Comparison of ENCODE assay signal across 3 worm cellular contexts in genomic region chrII:11746782-11747288, ce11.
TF ChIP-seq lines count a peak whose summit lies in the region.

No protein-coding gene starts in this region.

TF ChIP-seq in whole organism, L2 larva, 48 proteins besides CTCF, POLR2A, EP300 and RAD21 (continued from another document):
- peak; percentile 88 for TF ChIP-seq F13H6.1 (tag; optimal IDR thresholded peaks at IDR 0.05; lab: Kevin White, UChicago)
- peak; percentile 26 for TF ChIP-seq crh-2 (tag; optimal IDR thresholded peaks at IDR 0.05; lab: Kevin White, UChicago)
- TF ChIP-seq C34F6.9 (tag; optimal IDR thresholded peaks at IDR 0.05; lab: Kevin White, UChicago) = peak; percentile 68
- no peak for TF ChIP-seq dmd-4 (tag; optimal IDR thresholded peaks at IDR 0.05; lab: Kevin White, UChicago)
- TF ChIP-seq egl-27 (tag; optimal IDR thresholded peaks at IDR 0.05; lab: Kevin White, UChicago) = peak; percentile 2
- TF ChIP-seq ama-1 (optimal IDR thresholded peaks at IDR 0.05; lab: Kevin White, UChicago) = no peak
- TF ChIP-seq nhr-21 (tag; optimal IDR thresholded peaks at IDR 0.05; lab: Kevin White, UChicago) = peak; percentile 15
- no peak for TF ChIP-seq lin-39 (tag; optimal IDR thresholded peaks at IDR 0.05; lab: Kevin White, UChicago)
- peak; percentile 19 for TF ChIP-seq lin-13 (GFP tag; optimal IDR thresholded peaks at IDR 0.05; lab: Kevin White, UChicago)
- TF ChIP-seq gmeb-1 (tag; optimal IDR thresholded peaks at IDR 0.05; lab: Kevin White, UChicago) = no peak
- TF ChIP-seq ztf-11 (tag; optimal IDR thresholded peaks at IDR 0.05; lab: Kevin White, UChicago) = peak; percentile 29

TF ChIP-seq in whole organism, L4 larva, 104 proteins besides CTCF, POLR2A, EP300 and RAD21 (continued from another document):
- TF ChIP-seq ceh-20 (GFP tag; IDR thresholded peaks at IDR 0.05; lab: Robert Waterston, UW) (peak; percentile 66), snpc-4 (tag; optimal IDR thresholded peaks at IDR 0.05; lab: Kevin White, UChicago) (no peak), T26A8.4 (GFP tag; IDR thresholded peaks at IDR 0.05; lab: Robert Waterston, UW) (no peak), madf-5 (GFP tag; IDR thresholded peaks at IDR 0.05; lab: Robert Waterston, UW) (0 out of 4 replicates have a peak, but pooled peaks of 1 of the 2 experiments have one; percentile 16), rbr-2 (tag; optimal IDR thresholded peaks at IDR 0.05; lab: Kevin White, UChicago) (peak; percentile 85), ces-1 (GFP tag; optimal IDR thresholded peaks at IDR 0.05; lab: Kevin White, UChicago) (no peak), set-16 (GFP tag; IDR thresholded peaks at IDR 0.05; lab: Robert Waterston, UW) (peak; percentile 99), dmd-9 (GFP tag; IDR thresholded peaks at IDR 0.05; lab: Robert Waterston, UW) (no peak), daf-19 (GFP tag; conservative IDR thresholded peaks at IDR 0.05; lab: Robert Waterston, UW) (no peak), zfp-2 (tag; optimal IDR thresholded peaks at IDR 0.05; lab: Kevin White, UChicago) (peak; percentile 5), arid-1 (GFP tag; conservative IDR thresholded peaks at IDR 0.05; lab: Robert Waterston, UW) (0 out of 2 replicates have a peak, but pooled peaks have one; percentile 8), lin-15B (tag; optimal IDR thresholded peaks at IDR 0.05; lab: Kevin White, UChicago) (no peak), unc-130 (GFP tag; optimal IDR thresholded peaks at IDR 0.05; lab: Kevin White, UChicago) (no peak), mdl-1 (tag; optimal IDR thresholded peaks at IDR 0.05; lab: Kevin White, UChicago) (peak; percentile 5 to 73), unc-62 (GFP tag; optimal IDR thresholded peaks at IDR 0.05 in 1 of 2; lab: Kevin White, UChicago) (peak in 1 of 2 experiments; percentile 93), unc-62 (tag; optimal IDR thresholded peaks at IDR 0.05; lab: Kevin White, UChicago) (no peak), php-3 (GFP tag; IDR thresholded peaks at IDR 0.05; lab: Robert Waterston, UW) (no peak), F37D6.2 (tag; optimal IDR thresholded peaks at IDR 0.05; lab: Kevin White, UChicago) (peak; percentile 87), nhr-76 (tag; optimal IDR thresholded peaks at IDR 0.05; lab: Kevin White, UChicago) (no peak), ceh-28 (tag; optimal IDR thresholded peaks at IDR 0.05; lab: Kevin White, UChicago) (peak; percentile 54), zag-1 (tag; optimal IDR thresholded peaks at IDR 0.05; lab: Kevin White, UChicago) (peak; percentile 32), fkh-10 (GFP tag; optimal IDR thresholded peaks at IDR 0.05; lab: Kevin White, UChicago) (peak; percentile 84), mep-1 (tag; optimal IDR thresholded peaks at IDR 0.05; lab: Kevin White, UChicago) (peak; percentile 82), unc-39 (tag; optimal IDR thresholded peaks at IDR 0.05; lab: Kevin White, UChicago) (no peak), ceh-62 (tag; optimal IDR thresholded peaks at IDR 0.05; lab: Kevin White, UChicago) (no peak), zip-2 (tag; optimal IDR thresholded peaks at IDR 0.05; lab: Kevin White, UChicago) (no peak), lin-13 (GFP tag; optimal IDR thresholded peaks at IDR 0.05; lab: Kevin White, UChicago) (peak; percentile 1), F49E8.2 (tag; optimal IDR thresholded peaks at IDR 0.05; lab: Kevin White, UChicago; ENCODE audit: borderline replicate concordance) (no peak), hlh-11 (tag; optimal IDR thresholded peaks at IDR 0.05; lab: Kevin White, UChicago) (peak; percentile 55), vab-7 (GFP tag; IDR thresholded peaks at IDR 0.05; lab: Robert Waterston, UW) (no peak; the same call in 1 of the 2 replicates), hif-1 (tag; optimal IDR thresholded peaks at IDR 0.05; lab: Kevin White, UChicago) (peak in 1 of 2 experiments; percentile 63), attf-4 (tag; optimal IDR thresholded peaks at IDR 0.05; lab: Kevin White, UChicago) (no peak), aha-1 (tag; lab: Kevin White, UChicago) (peak; percentile 56), nhr-42 (GFP tag; IDR thresholded peaks at IDR 0.05; lab: Robert Waterston, UW) (no peak), zfp-3 (GFP tag; conservative IDR thresholded peaks at IDR 0.05; lab: Robert Waterston, UW) (no peak), daf-8 (GFP tag; IDR thresholded peaks at IDR 0.05; lab: Robert Waterston, UW) (0 out of 2 replicates have a peak, but pooled peaks have one; percentile 72), F10B5.3 (tag; optimal IDR thresholded peaks at IDR 0.05; lab: Kevin White, UChicago) (no peak), snpc-1.2 (GFP tag; IDR thresholded peaks at IDR 0.05; lab: Robert Waterston, UW) (no peak), spr-1 (tag; optimal IDR thresholded peaks at IDR 0.05; lab: Kevin White, UChicago) (peak; percentile 53), lin-38 (GFP tag; IDR thresholded peaks at IDR 0.05; lab: Robert Waterston, UW) (peak; percentile 47; the same call in 1 of the 2 replicates), dmd-8 (GFP tag; IDR thresholded peaks at IDR 0.05; lab: Robert Waterston, UW) (no peak), lsy-2 (tag; optimal IDR thresholded peaks at IDR 0.05; lab: Kevin White, UChicago) (peak; percentile 46 to 59), daf-16 (GFP tag; optimal IDR thresholded peaks at IDR 0.05; lab: Kevin White, UChicago) (peak in 1 of 2 experiments; percentile 9), daf-16 (tag; optimal IDR thresholded peaks at IDR 0.05; lab: Kevin White, UChicago) (no peak), saeg-2 (GFP tag; IDR thresholded peaks at IDR 0.05; lab: Robert Waterston, UW) (no peak), ZK546.5 (tag; optimal IDR thresholded peaks at IDR 0.05; lab: Kevin White, UChicago) (no peak), jun-1 (tag; optimal IDR thresholded peaks at IDR 0.05; lab: Kevin White, UChicago) (no peak), lin-1 (GFP tag; IDR thresholded peaks at IDR 0.05; lab: Robert Waterston, UW) (no peak), egl-43 (GFP tag; IDR thresholded peaks at IDR 0.05; lab: Robert Waterston, UW) (peak; percentile 79; the same call in 1 of the 2 replicates), spr-3 (GFP tag; optimal IDR thresholded peaks at IDR 0.05; lab: Kevin White, UChicago) (peak; percentile 40), hlh-30 (tag; optimal IDR thresholded peaks at IDR 0.05; lab: Kevin White, UChicago; ENCODE audit: insufficient read depth) (peak; percentile 84)

TF ChIP-seq in whole organism, late embryonic, 69 proteins besides CTCF, POLR2A, EP300 and RAD21 (continued from another document):
- TF ChIP-seq npax-4 (tag; optimal IDR thresholded peaks at IDR 0.05; lab: Kevin White, UChicago) (no peak), sox-2 (GFP tag; IDR thresholded peaks at IDR 0.05; lab: Robert Waterston, UW) (no peak), unc-42 (tag; optimal IDR thresholded peaks at IDR 0.05; lab: Kevin White, UChicago) (peak; percentile 83), ceh-22 (tag; optimal IDR thresholded peaks at IDR 0.05; lab: Kevin White, UChicago) (no peak), nhr-232 (tag; optimal IDR thresholded peaks at IDR 0.05; lab: Kevin White, UChicago) (no peak), unc-3 (GFP tag; conservative IDR thresholded peaks at IDR 0.05; lab: Robert Waterston, UW) (no peak), unc-3 (tag; optimal IDR thresholded peaks at IDR 0.05; lab: Kevin White, UChicago) (peak; percentile 56), T23F11.4 (GFP tag; optimal IDR thresholded peaks at IDR 0.05; lab: Kevin White, UChicago) (no peak), hlh-15 (tag; optimal IDR thresholded peaks at IDR 0.05; lab: Kevin White, UChicago) (no peak), pros-1 (tag; optimal IDR thresholded peaks at IDR 0.05; lab: Kevin White, UChicago) (peak; percentile 2), ceh-48 (tag; optimal IDR thresholded peaks at IDR 0.05; lab: Kevin White, UChicago) (peak; percentile 93), pag-3 (tag; optimal IDR thresholded peaks at IDR 0.05; lab: Kevin White, UChicago; ENCODE audit: borderline replicate concordance) (no peak), ceh-18 (tag; optimal IDR thresholded peaks at IDR 0.05; lab: Kevin White, UChicago) (peak; percentile 91), nhr-11 (tag; optimal IDR thresholded peaks at IDR 0.05; lab: Kevin White, UChicago) (no peak), ets-4 (tag; optimal IDR thresholded peaks at IDR 0.05; lab: Kevin White, UChicago) (peak; percentile 44), ttx-3 (tag; optimal IDR thresholded peaks at IDR 0.05; lab: Kevin White, UChicago) (peak; percentile 20), tbx-7 (tag; optimal IDR thresholded peaks at IDR 0.05; lab: Kevin White, UChicago) (no peak), unc-86 (tag; optimal IDR thresholded peaks at IDR 0.05; lab: Kevin White, UChicago) (peak; percentile 60), ceh-24 (tag; optimal IDR thresholded peaks at IDR 0.05; lab: Kevin White, UChicago) (no peak), dmd-4 (tag; optimal IDR thresholded peaks at IDR 0.05; lab: Kevin White, UChicago; ENCODE audit: borderline replicate concordance) (peak; percentile 48), hlh-30 (tag; optimal IDR thresholded peaks at IDR 0.05; lab: Kevin White, UChicago; ENCODE audit: insufficient read depth) (peak; percentile 64), elt-2 (tag; optimal IDR thresholded peaks at IDR 0.05; lab: Kevin White, UChicago) (no peak), Y22D7AL.16 (tag; optimal IDR thresholded peaks at IDR 0.05; lab: Kevin White, UChicago) (no peak), ref-2 (tag; optimal IDR thresholded peaks at IDR 0.05; lab: Kevin White, UChicago) (peak; percentile 38), rnt-1 (tag; optimal IDR thresholded peaks at IDR 0.05; lab: Kevin White, UChicago) (peak; percentile 44), fkh-6 (tag; optimal IDR thresholded peaks at IDR 0.05; lab: Kevin White, UChicago) (peak; percentile 49), K09A11.1 (tag; optimal IDR thresholded peaks at IDR 0.05; lab: Kevin White, UChicago; ENCODE audit: insufficient read depth) (no peak), hlh-6 (tag; optimal IDR thresholded peaks at IDR 0.05; lab: Kevin White, UChicago) (peak; percentile 68), sdc-2 (tag; optimal IDR thresholded peaks at IDR 0.05; lab: Kevin White, UChicago) (peak; percentile 70), pqm-1 (tag; optimal IDR thresholded peaks at IDR 0.05; lab: Kevin White, UChicago) (no peak), eyg-1 (tag; optimal IDR thresholded peaks at IDR 0.05; lab: Kevin White, UChicago) (no peak), K02D7.2 (tag; optimal IDR thresholded peaks at IDR 0.05; lab: Kevin White, UChicago) (no peak), ceh-14 (tag; optimal IDR thresholded peaks at IDR 0.05; lab: Kevin White, UChicago) (peak; percentile 87), ceh-30 (tag; optimal IDR thresholded peaks at IDR 0.05; lab: Kevin White, UChicago) (no peak), odd-2 (tag; optimal IDR thresholded peaks at IDR 0.05; lab: Kevin White, UChicago) (no peak), tbx-2 (tag; optimal IDR thresholded peaks at IDR 0.05; lab: Kevin White, UChicago) (peak; percentile 80), syd-9 (tag; optimal IDR thresholded peaks at IDR 0.05; lab: Kevin White, UChicago) (peak; percentile 79), madf-2 (tag; optimal IDR thresholded peaks at IDR 0.05; lab: Kevin White, UChicago) (peak; percentile 24), C08G9.2 (tag; optimal IDR thresholded peaks at IDR 0.05; lab: Kevin White, UChicago) (peak; percentile 66), unc-55 (GFP tag; optimal IDR thresholded peaks at IDR 0.05; lab: Kevin White, UChicago) (peak; percentile 85), nfya-1 (tag; optimal IDR thresholded peaks at IDR 0.05; lab: Kevin White, UChicago) (peak; percentile 94), che-1 (tag; optimal IDR thresholded peaks at IDR 0.05; lab: Kevin White, UChicago) (peak; percentile 20), elt-4 (tag; optimal IDR thresholded peaks at IDR 0.05; lab: Kevin White, UChicago) (no peak)
